Fruit fly (Drosophila melanogaster): ENCODE data around the gene CG7377.
A peak's percentile ranks its signal among the peaks of the same experiment; 100 is the strongest.

The CG7377 gene

dm6 chr3L:11625634-11626175, 36.2 kb downstream of the CG7377 start, which contains the start of gene CG6083:
TSS of gene CG6083 (minus strand) at chr3L:11626125.
- TF ChIP-seq fd96Ca (GFP tag; IDR thresholded peaks at IDR 0.05) (no peak), CG17806 (tag; optimal IDR thresholded peaks at IDR 0.05) (no peak), CG15710 (tag; optimal IDR thresholded peaks at IDR 0.05) (no peak), D1 (tag; optimal IDR thresholded peaks at IDR 0.05) (no peak), CG14655 (GFP tag; optimal IDR thresholded peaks at IDR 0.05) (no peak), CG10348 (GFP tag; IDR thresholded peaks at IDR 0.05) (no peak), Snoo (tag; optimal IDR thresholded peaks at IDR 0.05) (no peak), gl (tag; optimal IDR thresholded peaks at IDR 0.05) (no peak), CG8159 (tag; optimal IDR thresholded peaks at IDR 0.05) (no peak), Pif1B (GFP tag; optimal IDR thresholded peaks at IDR 0.05) (no peak), CG34367 (tag; optimal IDR thresholded peaks at IDR 0.05) (no peak)

dm6 chr3L:11626229-11626826, 36.8 kb downstream of the CG7377 start, which contains the start of gene PCID2:
TSS of gene PCID2 (plus strand) at chr3L:11626441.
- TF ChIP-seq fd96Ca (GFP tag; IDR thresholded peaks at IDR 0.05) (no peak), EcR (GFP tag; optimal IDR thresholded peaks at IDR 0.05) (no peak), CG10348 (GFP tag; IDR thresholded peaks at IDR 0.05) (no peak), rn (GFP tag; IDR thresholded peaks at IDR 0.05) (no peak), D1 (tag; optimal IDR thresholded peaks at IDR 0.05) (no peak), CG32121 (GFP tag; IDR thresholded peaks at IDR 0.05) (no peak), CG8159 (tag; optimal IDR thresholded peaks at IDR 0.05) (no peak), CG9948 (tag; optimal IDR thresholded peaks at IDR 0.05) (no peak), Pif1B (GFP tag; optimal IDR thresholded peaks at IDR 0.05) (no peak), CG14655 (GFP tag; optimal IDR thresholded peaks at IDR 0.05) (no peak), gl (tag; optimal IDR thresholded peaks at IDR 0.05) (no peak), Ets98B (GFP tag; IDR thresholded peaks at IDR 0.05) (no peak), CG8301 (tag; optimal IDR thresholded peaks at IDR 0.05) (no peak), CG4496 (GFP tag; IDR thresholded peaks at IDR 0.05) (no peak), CG34367 (tag; optimal IDR thresholded peaks at IDR 0.05) (no peak), CG15710 (tag; optimal IDR thresholded peaks at IDR 0.05) (no peak)

DNA sequence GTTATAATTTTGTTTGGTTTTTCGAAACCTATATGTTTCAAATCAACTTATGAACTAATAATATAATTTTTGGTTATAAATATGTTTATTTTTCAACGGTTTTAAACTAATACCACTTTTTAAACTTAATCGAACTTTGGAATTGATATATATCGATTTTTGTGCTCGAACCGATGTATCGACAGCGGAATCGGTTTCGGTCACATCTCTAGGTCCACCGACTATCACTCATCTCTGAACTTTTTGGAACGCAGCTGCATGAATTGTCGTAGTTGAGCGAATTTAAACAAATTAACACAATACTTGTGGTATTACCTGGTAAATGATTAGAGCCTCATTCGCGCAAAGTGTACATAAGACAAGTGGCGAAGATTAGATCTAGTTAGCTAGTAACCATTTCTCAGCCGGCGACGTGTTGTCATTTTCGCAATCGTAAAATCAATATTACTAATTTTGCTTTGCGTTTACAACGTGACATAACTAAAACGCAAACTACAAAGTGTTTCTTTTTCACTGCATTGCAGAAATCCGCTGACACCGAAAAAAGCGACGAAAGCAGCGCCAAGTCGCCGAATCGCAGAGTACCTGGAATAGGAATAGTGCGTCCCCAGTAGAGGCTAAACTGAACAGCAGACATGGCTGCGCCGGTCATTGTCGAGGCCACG, 38.5 kb downstream of the CG7377 start, which contains the start of gene Apt1:
Apt1 (plus strand) TSS at position 219 of the 665 bp plus-strand sequence.
- TF ChIP-seq CG8159 (tag; optimal IDR thresholded peaks at IDR 0.05), result no peak
- TF ChIP-seq D1 (tag; optimal IDR thresholded peaks at IDR 0.05), result no peak
- TF ChIP-seq CG4496 (GFP tag; IDR thresholded peaks at IDR 0.05), result peak; percentile 52; the same call in 2 of the 3 replicates

- TF ChIP-seq Snoo (tag; optimal IDR thresholded peaks at IDR 0.05), result no peak
These were observed 41.2 kb downstream of the CG7377 start for dm6 chr3L:11630684-11631083.

- TF ChIP-seq gl (tag; optimal IDR thresholded peaks at IDR 0.05) (no peak), CG9948 (tag; optimal IDR thresholded peaks at IDR 0.05) (no peak), CG8159 (tag; optimal IDR thresholded peaks at IDR 0.05) (no peak), CG32121 (GFP tag; IDR thresholded peaks at IDR 0.05) (no peak), EcR (GFP tag; optimal IDR thresholded peaks at IDR 0.05) (no peak), Ets98B (GFP tag; IDR thresholded peaks at IDR 0.05) (no peak), Snoo (tag; optimal IDR thresholded peaks at IDR 0.05) (no peak), CG15710 (tag; optimal IDR thresholded peaks at IDR 0.05) (no peak), CG17806 (tag; optimal IDR thresholded peaks at IDR 0.05) (no peak), fd96Ca (GFP tag; IDR thresholded peaks at IDR 0.05) (no peak)
These were observed 41.6 kb downstream of the CG7377 start, which contains the start of gene CG32091 for dm6 chr3L:11631092-11631491. TSS of gene CG32091 (plus strand) at chr3L:11631392.

dm6 chr3L:11634551-11634950, 45.1 kb downstream of the CG7377 start:
- TF ChIP-seq Pif1A (GFP tag; optimal IDR thresholded peaks at IDR 0.05) (peak; percentile 44), CG9948 (tag; optimal IDR thresholded peaks at IDR 0.05) (peak; percentile 24), Pif1B (GFP tag; optimal IDR thresholded peaks at IDR 0.05) (peak; percentile 56), Snoo (tag; optimal IDR thresholded peaks at IDR 0.05) (no peak), CG8301 (tag; optimal IDR thresholded peaks at IDR 0.05) (peak; percentile 66), EcR (GFP tag; optimal IDR thresholded peaks at IDR 0.05) (no peak), CG17806 (tag; optimal IDR thresholded peaks at IDR 0.05) (peak; percentile 48), CG32121 (GFP tag; IDR thresholded peaks at IDR 0.05) (peak; percentile 58), CG14655 (GFP tag; optimal IDR thresholded peaks at IDR 0.05) (peak; percentile 80), CG15710 (tag; optimal IDR thresholded peaks at IDR 0.05) (peak; percentile 64), CG8159 (tag; optimal IDR thresholded peaks at IDR 0.05) (peak; percentile 50), fd96Ca (GFP tag; IDR thresholded peaks at IDR 0.05) (no peak; the same call in 1 of the 3 replicates), CG10348 (GFP tag; IDR thresholded peaks at IDR 0.05) (no peak), D1 (tag; optimal IDR thresholded peaks at IDR 0.05) (no peak), CG13204 (GFP tag; optimal IDR thresholded peaks at IDR 0.05) (peak; percentile 71), CG34367 (tag; optimal IDR thresholded peaks at IDR 0.05) (peak; percentile 73), rn (GFP tag; IDR thresholded peaks at IDR 0.05) (no peak), gl (tag; optimal IDR thresholded peaks at IDR 0.05) (peak; percentile 69), CG12605 (GFP tag; IDR thresholded peaks at IDR 0.05) (peak; percentile 94), Ets98B (GFP tag; IDR thresholded peaks at IDR 0.05) (peak; percentile 54), CG4496 (GFP tag; IDR thresholded peaks at IDR 0.05) (peak; percentile 83)

Measured in whole organism, pupa.